Fruit fly (Drosophila melanogaster): ENCODE results near the gene bou.

- peak; percentile 71 for TF ChIP-seq Snoo (tag; optimal IDR thresholded peaks at IDR 0.05)
- no peak for TF ChIP-seq Ets98B (GFP tag; IDR thresholded peaks at IDR 0.05)
- TF ChIP-seq CG14655 (GFP tag; optimal IDR thresholded peaks at IDR 0.05) = peak; percentile 66
- peak; percentile 39 for TF ChIP-seq Pif1A (GFP tag; optimal IDR thresholded peaks at IDR 0.05)
- TF ChIP-seq CG9948 (tag; optimal IDR thresholded peaks at IDR 0.05) = peak; percentile 70
- TF ChIP-seq EcR (GFP tag; optimal IDR thresholded peaks at IDR 0.05) = peak; percentile 50
- peak; percentile 43 for TF ChIP-seq CG34367 (tag; optimal IDR thresholded peaks at IDR 0.05)
- TF ChIP-seq CG17806 (tag; optimal IDR thresholded peaks at IDR 0.05) = peak; percentile 70
- TF ChIP-seq CG15710 (tag; optimal IDR thresholded peaks at IDR 0.05) = peak; percentile 71
- peak; percentile 58 for TF ChIP-seq CG12605 (GFP tag; IDR thresholded peaks at IDR 0.05)
- TF ChIP-seq fd96Ca (GFP tag; IDR thresholded peaks at IDR 0.05) = no peak
- TF ChIP-seq CG32121 (GFP tag; IDR thresholded peaks at IDR 0.05) = no peak
- TF ChIP-seq CG13204 (GFP tag; optimal IDR thresholded peaks at IDR 0.05) = peak; percentile 30
Observed at dm6 chrX:6983500-6984320, 2.6 kb upstream of the bou start.

All from whole organism, pupa.